Fruit fly (Drosophila melanogaster) whole organism, wandering third instar larva: ENCODE data around the gene CG1792.
A peak's percentile ranks its signal among the peaks of the same experiment; 100 is the strongest.

Experiments
- Abd-B ChIP-seq: fragments of >200 bp; optimal IDR thresholded peaks from 2 replicates; lab custom pipeline; 2017; ENCODE audit warnings: missing biosample characterization, missing genetic modification characterization
- CG32264 ChIP-seq: fragments of 200-800 bp; sonication (Bioruptor generic); optimal IDR thresholded peaks from 2 replicates; lab custom pipeline; 2016; ENCODE audit warnings: missing biosample characterization, missing genetic modification characterization
- CG9705 ChIP-seq: fragments of 200-800 bp; sonication (Bioruptor generic); optimal IDR thresholded peaks from 2 replicates; lab custom pipeline; 2018; ENCODE audit warnings: missing biosample characterization, mild to moderate bottlenecking, missing genetic modification characterization
- CrebA ChIP-seq: fragments of 200-800 bp; sonication (Bioruptor generic); optimal IDR thresholded peaks from 2 replicates; lab custom pipeline; 2016; ENCODE audit warnings: missing biosample characterization, mild to moderate bottlenecking, missing genetic modification characterization, borderline replicate concordance
- Dfd ChIP-seq: fragments of >200 bp; optimal IDR thresholded peaks from 2 replicates; lab custom pipeline; 2017; ENCODE audit warnings: missing biosample characterization, missing genetic modification characterization
- Dif ChIP-seq: fragments of 200-275, 200-300 bp; sonication (Bioruptor generic); optimal IDR thresholded peaks from 2 replicates; lab custom pipeline; 2018; ENCODE audit warnings: missing biosample characterization, missing genetic modification characterization; ENCODE audit not compliant: partially characterized antibody
- GATAd ChIP-seq: sonication (Bioruptor generic); optimal IDR thresholded peaks from 2 replicates; lab custom pipeline; 2016; ENCODE audit warnings: missing biosample characterization, missing genetic modification characterization
- HLH106 ChIP-seq: fragments of 200-800 bp; optimal IDR thresholded peaks from 3 replicates; lab custom pipeline; 2019; ENCODE audit warnings: missing biosample characterization, mild to moderate bottlenecking, missing genetic modification characterization, moderate library complexity
- Hnf4 ChIP-seq: fragments of 200-800 bp; sonication (Bioruptor generic); optimal IDR thresholded peaks from 2 replicates; lab custom pipeline; 2016; ENCODE audit warnings: missing biosample characterization, mild to moderate bottlenecking, missing genetic modification characterization
- Hr78 ChIP-seq: fragments of >200 bp; optimal IDR thresholded peaks from 2 replicates; lab custom pipeline; 2017; ENCODE audit warnings: missing biosample characterization, missing genetic modification characterization
- Hr83 ChIP-seq: fragments of 200-300 bp; sonication (Bioruptor generic); optimal IDR thresholded peaks from 2 replicates; lab custom pipeline; 2016; ENCODE audit warnings: missing biosample characterization, mild to moderate bottlenecking, missing genetic modification characterization, moderate library complexity; ENCODE audit not compliant: poor library complexity, severe bottlenecking
- Jra ChIP-seq: sonication (Bioruptor generic); optimal IDR thresholded peaks from 2 replicates; lab custom pipeline; 2016; ENCODE audit warnings: missing biosample characterization, missing genetic modification characterization
- Mio ChIP-seq: sonication (Bioruptor generic); optimal IDR thresholded peaks from 2 replicates; lab custom pipeline; 2016; ENCODE audit warnings: missing biosample characterization, missing genetic modification characterization
- Myc ChIP-seq: fragments of >200 bp; optimal IDR thresholded peaks from 2 replicates; lab custom pipeline; 2017
- N ChIP-seq: fragments of >200 bp; optimal IDR thresholded peaks from 2 replicates; lab custom pipeline; 2018; ENCODE audit warnings: missing biosample characterization, missing external identifiers, missing genetic modification characterization
- OdsH ChIP-seq: fragments of 200-800 bp; sonication (Bioruptor generic); optimal IDR thresholded peaks from 2 replicates; lab custom pipeline; 2016; ENCODE audit warnings: missing biosample characterization, mild to moderate bottlenecking, missing genetic modification characterization
- Rel ChIP-seq, 2 experiments: fragments of 200-800 bp; sonication (Bioruptor generic) in 1 of 2; optimal IDR thresholded peaks; 2 replicates in 1 of 2; 3 replicates in 1 of 2; lab custom pipeline; 2016 to 2019; ENCODE audit warnings: mild to moderate bottlenecking in 2 of 2, missing biosample characterization in 2 of 2, missing genetic modification characterization in 2 of 2, moderate library complexity in 1 of 2
- Sp1 ChIP-seq: fragments of 200-800 bp; sonication (Bioruptor generic); optimal IDR thresholded peaks from 3 replicates; lab custom pipeline; 2019; ENCODE audit warnings: missing biosample characterization, mild to moderate bottlenecking, missing genetic modification characterization, moderate library complexity
- br ChIP-seq: fragments of 200-800 bp; sonication (Bioruptor generic); optimal IDR thresholded peaks from 2 replicates; lab custom pipeline; 2016; ENCODE audit warnings: missing biosample characterization, missing genetic modification characterization
- brk ChIP-seq: fragments of 200-800 bp; sonication (Bioruptor generic); optimal IDR thresholded peaks from 2 replicates; lab custom pipeline; 2016; ENCODE audit warnings: missing biosample characterization, mild to moderate bottlenecking, missing genetic modification characterization
- dl ChIP-seq, 2 experiments: fragments of 175-275, 200-275 bp in 1 of 2; fragments of 200-275 bp in 1 of 2; sonication (Bioruptor generic); optimal IDR thresholded peaks; lab custom pipeline; 2018; ENCODE audit warnings: mild to moderate bottlenecking in 2 of 2, missing biosample characterization in 2 of 2, missing genetic modification characterization in 2 of 2, moderate library complexity in 2 of 2; ENCODE audit not compliant: partially characterized antibody in 2 of 2, insufficient read depth in 1 of 2
- dmrt93B ChIP-seq: fragments of 200-800 bp; sonication (Bioruptor generic); optimal IDR thresholded peaks from 2 replicates; lab custom pipeline; 2018; ENCODE audit warnings: missing biosample characterization, mild to moderate bottlenecking, missing genetic modification characterization
- dsf ChIP-seq: sonication (Bioruptor generic); optimal IDR thresholded peaks from 2 replicates; lab custom pipeline; 2016; ENCODE audit warnings: missing biosample characterization, missing genetic modification characterization, borderline replicate concordance
- ey ChIP-seq: fragments of 200-800 bp; sonication (Bioruptor generic); optimal IDR thresholded peaks from 2 replicates; lab custom pipeline; 2016; ENCODE audit warnings: missing biosample characterization, missing genetic modification characterization
- foxo ChIP-seq, 2 experiments: fragments of 200-800 bp; sonication (Bioruptor generic); optimal IDR thresholded peaks; 2 replicates in 1 of 2; 3 replicates in 1 of 2; lab custom pipeline; 2016 to 2017; ENCODE audit warnings: missing biosample characterization in 2 of 2, missing genetic modification characterization in 2 of 2
- fru ChIP-seq: fragments of 200-800 bp; sonication (Bioruptor generic); optimal IDR thresholded peaks from 3 replicates; lab custom pipeline; 2016; ENCODE audit warnings: missing biosample characterization, mild to moderate bottlenecking, missing genetic modification characterization
- h ChIP-seq: fragments of 200-800 bp; sonication (Bioruptor generic); optimal IDR thresholded peaks from 3 replicates; lab custom pipeline; 2016; ENCODE audit warnings: missing biosample characterization, mild to moderate bottlenecking, missing genetic modification characterization
- jim ChIP-seq: fragments of 175-275, 200-325 bp; sonication (Bioruptor generic); optimal IDR thresholded peaks from 2 replicates; lab custom pipeline; 2016; ENCODE audit warnings: missing biosample characterization, mild to moderate bottlenecking, missing genetic modification characterization
- lola ChIP-seq: fragments of >200 bp; optimal IDR thresholded peaks from 2 replicates; lab custom pipeline; 2017; ENCODE audit warnings: missing biosample characterization, missing genetic modification characterization
- pan ChIP-seq: fragments of >200 bp; optimal IDR thresholded peaks from 2 replicates; lab custom pipeline; 2017
- psq ChIP-seq: fragments of 200-800 bp; sonication (Bioruptor generic); optimal IDR thresholded peaks from 3 replicates; lab custom pipeline; 2017; ENCODE audit warnings: missing biosample characterization, mild to moderate bottlenecking, missing genetic modification characterization, moderate library complexity
- rgr ChIP-seq: fragments of 200-800 bp; sonication (Bioruptor generic); optimal IDR thresholded peaks from 3 replicates; lab custom pipeline; 2016; ENCODE audit warnings: missing biosample characterization, mild to moderate bottlenecking, missing genetic modification characterization
- sage ChIP-seq: fragments of 200-800 bp; sonication (Bioruptor generic); optimal IDR thresholded peaks from 2 replicates; lab custom pipeline; 2016; ENCODE audit warnings: missing biosample characterization, mild to moderate bottlenecking, missing genetic modification characterization
- sv ChIP-seq: fragments of 200-800 bp; sonication (Bioruptor generic); optimal IDR thresholded peaks from 3 replicates; lab custom pipeline; 2016; ENCODE audit warnings: missing biosample characterization, missing genetic modification characterization
- tai ChIP-seq: sonication (Bioruptor generic); optimal IDR thresholded peaks from 2 replicates; lab custom pipeline; 2016; ENCODE audit warnings: missing biosample characterization, missing genetic modification characterization
- usp ChIP-seq: fragments of >200 bp; optimal IDR thresholded peaks from 2 replicates; lab custom pipeline; 2017; ENCODE audit warnings: missing biosample characterization, missing genetic modification characterization
- woc ChIP-seq: sonication (Bioruptor generic); optimal IDR thresholded peaks from 2 replicates; lab custom pipeline; 2016; ENCODE audit warnings: missing biosample characterization, mild to moderate bottlenecking, missing genetic modification characterization

CG1792 gene

DNA sequence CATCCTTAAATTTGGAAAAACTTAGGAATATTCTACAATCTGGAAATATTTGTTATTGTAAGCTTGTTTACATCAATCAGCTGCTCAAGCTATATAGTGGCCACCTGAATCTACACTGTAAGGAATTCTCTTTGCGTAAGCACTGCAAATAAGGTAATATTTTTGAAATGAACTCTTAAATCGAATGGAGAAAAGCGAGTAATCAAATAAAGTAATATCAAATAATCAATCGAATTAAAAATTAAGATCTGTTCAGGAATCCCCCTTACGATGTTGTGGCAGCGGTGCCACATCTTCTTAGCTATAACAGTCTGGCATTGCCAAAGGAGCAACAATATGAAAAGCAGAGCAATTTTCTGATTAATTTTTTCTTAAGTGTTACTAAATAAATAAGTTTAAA is at the start of gene CG1792, which contains the start of gene Mnat9:
Gene CG1792, plus strand, starts transcription at position 303 of the 400 bp plus-strand sequence.
Gene Mnat9, minus strand, starts transcription at position 160 of the 400 bp plus-strand sequence.
- TF ChIP-seq Jra (GFP tag; lab: Kevin White, UChicago): peak; percentile 98
- TF ChIP-seq Abd-B: no peak
- TF ChIP-seq brk (GFP tag; lab: Kevin White, UChicago): no peak
- TF ChIP-seq sv: peak; percentile 98
- no peak for TF ChIP-seq lola (GFP tag; lab: Kevin White, UChicago)
- peak; percentile 97 for TF ChIP-seq CG32264 (GFP tag; lab: Kevin White, UChicago)
- TF ChIP-seq Rel (GFP tag; optimal IDR thresholded peaks at IDR 0.05; lab: Kevin White, UChicago): peak; percentile 68
- peak; percentile 85 for TF ChIP-seq Rel (tag; optimal IDR thresholded peaks at IDR 0.05; lab: Kevin White, UChicago)
- peak; percentile 94 for TF ChIP-seq Mio (GFP tag; lab: Kevin White, UChicago)
- TF ChIP-seq Dif (GFP tag; lab: Kevin White, UChicago): no peak
- peak; percentile 97 for TF ChIP-seq dsf
- TF ChIP-seq rgr (GFP tag; lab: Kevin White, UChicago): peak; percentile 99
- peak; percentile 97 for TF ChIP-seq Sp1 (GFP tag; lab: Kevin White, UChicago)
- peak; percentile 99 for TF ChIP-seq ey
- TF ChIP-seq CrebA (GFP tag; lab: Kevin White, UChicago): no peak
- no peak for TF ChIP-seq tai (GFP tag; lab: Kevin White, UChicago)
- peak; percentile 97 for TF ChIP-seq GATAd (GFP tag; lab: Kevin White, UChicago)
- peak; percentile 95 to 99 for TF ChIP-seq foxo (GFP tag; optimal IDR thresholded peaks at IDR 0.05; lab: Kevin White, UChicago)
- no peak for TF ChIP-seq Myc
- no peak for TF ChIP-seq N (GFP tag; lab: Kevin White, UChicago)
- peak; percentile 97 for TF ChIP-seq sage (GFP tag; lab: Kevin White, UChicago)
- TF ChIP-seq Dfd (GFP tag; lab: Kevin White, UChicago): no peak
- peak; percentile 99 for TF ChIP-seq OdsH (GFP tag; lab: Kevin White, UChicago)
- peak; percentile 99 for TF ChIP-seq h (GFP tag; lab: Kevin White, UChicago)
- TF ChIP-seq usp (GFP tag; lab: Kevin White, UChicago): no peak
- peak; percentile 99 for TF ChIP-seq Hr83
- peak; percentile 99 for TF ChIP-seq fru (GFP tag; lab: Kevin White, UChicago)
- TF ChIP-seq Hnf4 (GFP tag; lab: Kevin White, UChicago): peak; percentile 99
- TF ChIP-seq jim (GFP tag; lab: Kevin White, UChicago): no peak
- peak; percentile 97 for TF ChIP-seq dmrt93B (GFP tag; lab: Kevin White, UChicago)
- peak; percentile 91 for TF ChIP-seq CG9705 (GFP tag; lab: Kevin White, UChicago)
- TF ChIP-seq psq (GFP tag; lab: Kevin White, UChicago): peak; percentile 97
- TF ChIP-seq Hr78 (GFP tag; lab: Kevin White, UChicago): no peak
- TF ChIP-seq woc (GFP tag; lab: Kevin White, UChicago): peak; percentile 96
- no peak for TF ChIP-seq dl (GFP tag; optimal IDR thresholded peaks at IDR 0.05; lab: Kevin White, UChicago; ENCODE audit: insufficient read depth in 1 of 2, partially characterized antibody in 2 of 2)
- TF ChIP-seq br: peak; percentile 98
- no peak for TF ChIP-seq pan
- peak; percentile 98 for TF ChIP-seq HLH106 (tag; lab: Kevin White, UChicago)
- TF ChIP-seq, all 38 proteins: peak for 23

DNA sequence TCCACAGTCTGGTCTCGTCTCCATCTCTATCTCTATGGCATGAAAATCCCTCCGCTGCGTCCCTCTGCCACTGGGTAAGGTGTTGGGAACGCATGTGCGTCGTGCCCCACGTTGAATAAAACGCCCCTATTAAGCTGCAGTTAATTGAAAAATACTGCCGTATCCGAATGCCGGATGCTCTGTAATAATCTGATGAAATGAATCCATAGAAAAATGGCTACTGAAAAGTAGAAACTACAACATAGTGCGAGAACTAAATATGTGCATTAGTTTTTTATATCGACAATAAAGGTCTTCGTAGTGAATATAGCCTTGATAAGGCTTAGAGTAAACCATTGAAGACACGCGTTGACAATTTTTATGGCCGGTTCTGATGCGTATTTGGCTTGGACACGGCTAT is 49.4 kb upstream of the CG1792 start:
- no peak for TF ChIP-seq tai (GFP tag; lab: Kevin White, UChicago)
- TF ChIP-seq woc (GFP tag; lab: Kevin White, UChicago): no peak
- no peak for TF ChIP-seq lola (GFP tag; lab: Kevin White, UChicago)
- no peak for TF ChIP-seq Hr78 (GFP tag; lab: Kevin White, UChicago)
- TF ChIP-seq, all 38 proteins: peak for 0

DNA sequence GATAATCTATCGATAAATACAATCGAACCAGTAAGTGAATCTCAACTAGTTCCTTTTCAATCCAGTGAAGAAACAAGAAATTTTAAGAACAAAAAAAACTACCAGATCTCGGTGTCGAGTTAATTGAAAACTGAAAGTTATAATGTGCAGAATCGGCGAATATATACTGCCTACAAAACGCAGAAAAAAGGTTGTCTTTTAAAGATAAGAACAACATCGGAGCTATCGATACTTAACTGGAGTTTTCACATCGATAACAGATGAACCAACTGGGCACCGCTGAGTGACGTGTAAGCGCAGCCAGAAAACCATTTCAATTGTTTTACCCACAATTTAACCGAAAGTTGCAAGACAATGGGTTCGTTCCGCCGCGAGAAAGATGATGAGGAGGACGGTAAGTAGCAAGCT is 44.2 kb upstream of the CG1792 start, which contains the start of gene gammaCOP:
Gene gammaCOP, plus strand, starts transcription at position 259 of the 408 bp plus-strand sequence.
- TF ChIP-seq rgr (GFP tag; lab: Kevin White, UChicago): no peak
- TF ChIP-seq h (GFP tag; lab: Kevin White, UChicago): peak; percentile 42
